Worm (Caenorhabditis elegans) whole organism, young adult: ENCODE data around the gene srt-56.

Experiments used
- B0019.2 ChIP-seq: fragments of 200-800 bp; sonication (Bioruptor generic); conservative IDR thresholded peaks from 2 replicates; pipeline ENCODE4 v1.3.6; 2022; ENCODE audit warnings: missing genetic modification reagents, missing genetic modification characterization, missing compliant biosample characterization
- B0261.1 ChIP-seq: sonication (generic microtip); optimal IDR thresholded peaks from 2 replicates; lab custom pipeline; 2016; ENCODE audit warnings: mild to moderate bottlenecking, missing genetic modification characterization, moderate library complexity, missing compliant biosample characterization
- B0336.3 ChIP-seq: fragments of 200-800 bp; sonication (Bioruptor generic); IDR thresholded peaks from 2 replicates; pipeline ENCODE4 v1.3.6; 2022; ENCODE audit warnings: missing genetic modification characterization, missing compliant biosample characterization
- F57C9.4 ChIP-seq: sonication (generic microtip); optimal IDR thresholded peaks from 2 replicates; lab custom pipeline; 2017; ENCODE audit warnings: mild to moderate bottlenecking, missing genetic modification characterization, missing compliant biosample characterization
- Y79H2A.3 ChIP-seq: fragments of 200-800 bp; sonication (Bioruptor generic); conservative IDR thresholded peaks from 2 replicates; pipeline ENCODE4 v1.3.6; 2022; ENCODE audit warnings: missing genetic modification reagents, missing genetic modification characterization, missing compliant biosample characterization
- Y95B8A.8 ChIP-seq: fragments of 200-800 bp; sonication (Bioruptor generic); IDR thresholded peaks from 2 replicates; pipeline ENCODE4 v1.3.6; 2022; ENCODE audit warnings: missing genetic modification reagents, missing genetic modification characterization, missing compliant biosample characterization
- akir-1 ChIP-seq: fragments of 200-800 bp; sonication (Bioruptor generic); optimal IDR thresholded peaks from 2 replicates; lab custom pipeline; 2018; ENCODE audit warnings: mild to moderate bottlenecking, missing genetic modification characterization, moderate library complexity, missing compliant biosample characterization
- attf-3 ChIP-seq: fragments of 200-800 bp; sonication (Bioruptor generic); conservative IDR thresholded peaks from 2 replicates; pipeline ENCODE4 v1.3.6; 2022; ENCODE audit warnings: missing genetic modification reagents, missing genetic modification characterization, missing compliant biosample characterization
- attf-5 ChIP-seq: fragments of 200-800 bp; sonication (Bioruptor generic); optimal IDR thresholded peaks from 2 replicates; lab custom pipeline; 2018; ENCODE audit warnings: mild to moderate bottlenecking, missing genetic modification characterization, missing compliant biosample characterization
- cebp-1 ChIP-seq, 2 experiments: fragments of 200-800 bp in 1 of 2; sonication (Bioruptor generic) in 1 of 2; sonication (generic microtip) in 1 of 2; IDR thresholded peaks in 1 of 2; optimal IDR thresholded peaks in 1 of 2; 2 replicates each; pipeline versions ENCODE4 v1.3.6 to Lab custom; 2017 to 2022; ENCODE audit warnings: missing compliant biosample characterization in 2 of 2, missing genetic modification characterization in 2 of 2, mild to moderate bottlenecking in 1 of 2, missing genetic modification reagents in 1 of 2, moderate library complexity in 1 of 2
- dpff-1 ChIP-seq: sonication (generic microtip); optimal IDR thresholded peaks from 2 replicates; lab custom pipeline; 2017; ENCODE audit warnings: mild to moderate bottlenecking, missing genetic modification characterization, missing compliant biosample characterization
- dpl-1 ChIP-seq: fragments of 150-350 bp; optimal IDR thresholded peaks from 2 replicates; lab custom pipeline; 2014; ENCODE audit warnings: missing biosample characterization, missing genetic modification reagents, missing genetic modification characterization
- egl-44 ChIP-seq: fragments of 200-800 bp; sonication (Bioruptor generic); IDR thresholded peaks from 2 replicates; pipeline ENCODE4 v1.3.6; 2022; ENCODE audit warnings: missing genetic modification reagents, missing genetic modification characterization, missing compliant biosample characterization
- ets-4 ChIP-seq: fragments of 200-800 bp; sonication (Bioruptor generic); optimal IDR thresholded peaks from 2 replicates; lab custom pipeline; 2018; ENCODE audit warnings: mild to moderate bottlenecking, missing genetic modification characterization, missing compliant biosample characterization
- hmg-20 ChIP-seq: fragments of 200-800 bp; sonication (Bioruptor generic); IDR thresholded peaks from 2 replicates; pipeline ENCODE4 v1.3.6; 2022; ENCODE audit warnings: missing genetic modification reagents, missing genetic modification characterization, missing compliant biosample characterization
- hsf-1 ChIP-seq: fragments of 200-800 bp; sonication (Bioruptor generic); IDR thresholded peaks from 2 replicates; pipeline ENCODE4 v1.3.6; 2022; ENCODE audit warnings: missing genetic modification reagents, missing genetic modification characterization, missing compliant biosample characterization
- lag-1 ChIP-seq: fragments of 200-800 bp; sonication (Bioruptor generic); IDR thresholded peaks from 2 replicates; pipeline ENCODE4 v1.3.6; 2022; ENCODE audit warnings: missing genetic modification reagents, missing genetic modification characterization, missing compliant biosample characterization
- lsy-27 ChIP-seq: sonication (generic microtip); optimal IDR thresholded peaks from 2 replicates; lab custom pipeline; 2017; ENCODE audit warnings: missing genetic modification characterization, mild to moderate bottlenecking, missing compliant biosample characterization, antibody characterized with exemption, missing genotype, borderline replicate concordance; ENCODE audit not compliant: insufficient read depth
- mxl-1 ChIP-seq: sonication (generic microtip); optimal IDR thresholded peaks from 2 replicates; lab custom pipeline; 2016; ENCODE audit warnings: missing genetic modification characterization, missing compliant biosample characterization
- nhr-80 ChIP-seq: sonication (generic microtip); optimal IDR thresholded peaks from 2 replicates; lab custom pipeline; 2016; ENCODE audit warnings: missing genetic modification characterization, missing compliant biosample characterization
- sdz-38 ChIP-seq: sonication (generic microtip); optimal IDR thresholded peaks from 2 replicates; lab custom pipeline; 2016; ENCODE audit warnings: missing genotype, missing genetic modification characterization, missing compliant biosample characterization
- somi-1 ChIP-seq: fragments of 200-800 bp; sonication (Bioruptor generic); optimal IDR thresholded peaks from 2 replicates; lab custom pipeline; 2018; ENCODE audit warnings: mild to moderate bottlenecking, missing genetic modification characterization, missing compliant biosample characterization
- unc-62 ChIP-seq: fragments of 150-350 bp; optimal IDR thresholded peaks from 2 replicates; lab custom pipeline; 2014; ENCODE audit warnings: missing biosample characterization, missing genetic modification reagents, missing genetic modification characterization
- ztf-28 ChIP-seq: fragments of 200-800 bp; sonication (Bioruptor generic); IDR thresholded peaks from 2 replicates; pipeline ENCODE4 v1.3.6; 2022; ENCODE audit warnings: missing genetic modification reagents, missing genetic modification characterization, missing compliant biosample characterization

The srt-56 gene

ce11 chrV:3080792-3081191, 40.9 kb downstream of the srt-56 start, which contains the start of gene srt-5:
Gene srt-5 (minus strand): TSS chrV:3080892.
- no peak for TF ChIP-seq cebp-1 (GFP tag; IDR thresholded peaks at IDR 0.05; lab: Robert Waterston, UW)
- no peak for TF ChIP-seq cebp-1 (tag; optimal IDR thresholded peaks at IDR 0.05; lab: Kevin White, UChicago)
- no peak for TF ChIP-seq B0336.3 (GFP tag; lab: Robert Waterston, UW)
- TF ChIP-seq ztf-28 (GFP tag; lab: Robert Waterston, UW): no peak
- TF ChIP-seq hmg-20: no peak
- no peak for TF ChIP-seq dpl-1 (GFP tag; lab: Kevin White, UChicago)
- TF ChIP-seq Y79H2A.3 (GFP tag; lab: Robert Waterston, UW): no peak
- no peak for TF ChIP-seq B0019.2 (GFP tag; lab: Robert Waterston, UW)
- TF ChIP-seq Y95B8A.8 (GFP tag; lab: Robert Waterston, UW): no peak
- TF ChIP-seq egl-44 (GFP tag; lab: Robert Waterston, UW): no peak
- TF ChIP-seq B0261.1: no peak
- no peak for TF ChIP-seq akir-1
- TF ChIP-seq mxl-1 (tag; lab: Kevin White, UChicago): no peak
- no peak for TF ChIP-seq attf-5 (GFP tag; lab: Kevin White, UChicago)
- TF ChIP-seq dpff-1 (tag; lab: Kevin White, UChicago): no peak
- TF ChIP-seq sdz-38 (tag; lab: Kevin White, UChicago): no peak
- no peak for TF ChIP-seq nhr-80 (tag; lab: Kevin White, UChicago)
- no peak for TF ChIP-seq hsf-1 (GFP tag; lab: Robert Waterston, UW)
- TF ChIP-seq attf-3 (GFP tag; lab: Robert Waterston, UW): no peak
- TF ChIP-seq lsy-27 (tag; lab: Kevin White, UChicago): no peak
- no peak for TF ChIP-seq ets-4 (GFP tag; lab: Kevin White, UChicago)
- TF ChIP-seq, all 124 proteins: peak for 0

- TF ChIP-seq lag-1 (GFP tag; lab: Robert Waterston, UW) (no peak), somi-1 (GFP tag; lab: Kevin White, UChicago) (no peak), F57C9.4 (tag; lab: Kevin White, UChicago) (no peak), unc-62 (GFP tag; lab: Kevin White, UChicago) (no peak)
Observed at ce11 chrV:3071548-3071947, 50.1 kb downstream of the srt-56 start, which contains the start of gene C50H11.13. Gene C50H11.13 (minus strand): TSS chrV:3071648.
